Worm (Caenorhabditis elegans): ENCODE results near the gene egl-1.

DNA sequence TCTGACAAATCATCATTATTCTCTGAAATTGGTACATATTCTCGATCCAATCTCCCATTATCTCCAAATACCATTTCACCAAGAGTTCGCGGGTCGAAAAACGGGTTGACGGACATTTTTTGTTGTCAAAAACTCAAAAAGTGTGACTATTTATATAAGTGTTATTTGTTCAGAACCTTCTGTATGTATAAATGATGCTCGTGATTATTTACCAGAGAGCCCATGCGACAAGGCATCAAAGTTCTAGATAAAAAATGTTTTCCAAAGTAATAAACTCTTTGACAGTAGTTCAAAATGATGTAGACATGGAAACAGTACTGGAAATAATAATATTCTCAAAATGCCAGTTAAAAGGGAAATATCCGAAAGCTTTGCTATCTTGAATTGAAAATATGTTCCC lies 30.5 kb upstream of the egl-1 start:
- TF ChIP-seq ama-1 (optimal IDR thresholded peaks at IDR 0.05), result no peak
- TF ChIP-seq aly-2 (tag; optimal IDR thresholded peaks at IDR 0.05), result no peak
- no peak for TF ChIP-seq R02D3.7 (tag; optimal IDR thresholded peaks at IDR 0.05)
- no peak for TF ChIP-seq unc-39 (tag; optimal IDR thresholded peaks at IDR 0.05)
- TF ChIP-seq elt-2 (tag; optimal IDR thresholded peaks at IDR 0.05), result no peak
- no peak for TF ChIP-seq ztf-4 (tag; optimal IDR thresholded peaks at IDR 0.05)
- TF ChIP-seq nhr-28 (tag; optimal IDR thresholded peaks at IDR 0.05), result no peak
- TF ChIP-seq ceh-9 (tag; optimal IDR thresholded peaks at IDR 0.05), result no peak
- TF ChIP-seq fos-1 (tag; optimal IDR thresholded peaks at IDR 0.05), result no peak
- no peak for TF ChIP-seq ZK546.5 (tag; optimal IDR thresholded peaks at IDR 0.05)
- no peak for TF ChIP-seq skn-1 (tag; optimal IDR thresholded peaks at IDR 0.05)
